Worm (Caenorhabditis elegans) whole organism, young adult: ENCODE data around the gene C06H2.2.
A peak's percentile ranks its signal among the peaks of the same experiment; 100 is the strongest.

Experiments used
- F10E7.11 ChIP-seq: sonication (generic microtip); optimal IDR thresholded peaks from 2 replicates; lab custom pipeline; 2017; ENCODE audit warnings: mild to moderate bottlenecking, missing genetic modification characterization, moderate library complexity, missing compliant biosample characterization
- F22D6.2 ChIP-seq: sonication (generic microtip); optimal IDR thresholded peaks from 2 replicates; lab custom pipeline; 2016; ENCODE audit warnings: mild to moderate bottlenecking, missing genetic modification characterization, missing compliant biosample characterization
- F23B12.7 ChIP-seq: sonication (generic microtip); optimal IDR thresholded peaks from 2 replicates; lab custom pipeline; 2017; ENCODE audit warnings: missing genetic modification characterization, mild to moderate bottlenecking, missing compliant biosample characterization, antibody characterized with exemption, moderate library complexity; ENCODE audit not compliant: insufficient read depth
- F33H1.4 ChIP-seq: fragments of 200-800 bp; sonication (Bioruptor generic); IDR thresholded peaks from 2 replicates; pipeline ENCODE4 v1.3.6; 2022; ENCODE audit warnings: missing genetic modification reagents, missing genetic modification characterization, missing compliant biosample characterization
- F37B4.10 ChIP-seq: fragments of 200-800 bp; sonication (Bioruptor generic); IDR thresholded peaks from 2 replicates; pipeline ENCODE4 v1.3.6; 2022; ENCODE audit warnings: missing genetic modification characterization, missing compliant biosample characterization
- F39B2.1 ChIP-seq: fragments of 200-800 bp; sonication (Bioruptor generic); IDR thresholded peaks from 2 replicates; pipeline ENCODE4 v1.3.6; 2022; ENCODE audit warnings: missing genetic modification reagents, missing genetic modification characterization, missing compliant biosample characterization
- F49E8.2 ChIP-seq: sonication (generic microtip); optimal IDR thresholded peaks from 3 replicates; lab custom pipeline; 2017; ENCODE audit warnings: missing genetic modification characterization, mild to moderate bottlenecking, missing compliant biosample characterization, antibody characterized with exemption, moderate library complexity; ENCODE audit not compliant: insufficient read depth
- F52B5.7 ChIP-seq: sonication (generic microtip); optimal IDR thresholded peaks from 2 replicates; lab custom pipeline; 2016; ENCODE audit warnings: mild to moderate bottlenecking, missing genetic modification characterization, missing compliant biosample characterization
- Y79H2A.3 ChIP-seq: fragments of 200-800 bp; sonication (Bioruptor generic); conservative IDR thresholded peaks from 2 replicates; pipeline ENCODE4 v1.3.6; 2022; ENCODE audit warnings: missing genetic modification reagents, missing genetic modification characterization, missing compliant biosample characterization
- ama-1 ChIP-seq, 3 experiments: fragments of 150-350 bp in 1 of 3; sonication (generic microtip) in 2 of 3; optimal IDR thresholded peaks; 2 replicates each; lab custom pipeline; 2014 to 2018; ENCODE audit warnings: missing biosample characterization in 2 of 3, missing genetic modification characterization in 2 of 3, missing genetic modification reagents in 2 of 3
- aptf-3 ChIP-seq: fragments of 200-800 bp; sonication (Bioruptor generic); IDR thresholded peaks from 2 replicates; pipeline ENCODE4 v1.3.6; 2022; ENCODE audit warnings: missing genetic modification characterization, missing compliant biosample characterization
- attf-5 ChIP-seq: fragments of 200-800 bp; sonication (Bioruptor generic); optimal IDR thresholded peaks from 2 replicates; lab custom pipeline; 2018; ENCODE audit warnings: mild to moderate bottlenecking, missing genetic modification characterization, missing compliant biosample characterization
- egl-44 ChIP-seq: fragments of 200-800 bp; sonication (Bioruptor generic); IDR thresholded peaks from 2 replicates; pipeline ENCODE4 v1.3.6; 2022; ENCODE audit warnings: missing genetic modification reagents, missing genetic modification characterization, missing compliant biosample characterization
- ets-4 ChIP-seq: fragments of 200-800 bp; sonication (Bioruptor generic); optimal IDR thresholded peaks from 2 replicates; lab custom pipeline; 2018; ENCODE audit warnings: mild to moderate bottlenecking, missing genetic modification characterization, missing compliant biosample characterization
- gei-17 ChIP-seq: fragments of 200-800 bp; sonication (Bioruptor generic); optimal IDR thresholded peaks from 2 replicates; lab custom pipeline; 2018; ENCODE audit warnings: mild to moderate bottlenecking, missing genetic modification characterization, missing compliant biosample characterization
- lsl-1 ChIP-seq: fragments of 200-800 bp; sonication (Bioruptor generic); optimal IDR thresholded peaks from 2 replicates; lab custom pipeline; 2018; ENCODE audit warnings: mild to moderate bottlenecking, missing genetic modification characterization, moderate library complexity, missing compliant biosample characterization
- madf-3 ChIP-seq: fragments of 200-800 bp; sonication (Bioruptor generic); IDR thresholded peaks from 2 replicates; pipeline ENCODE4 v1.3.6; 2022; ENCODE audit warnings: missing genetic modification reagents, missing genetic modification characterization, missing compliant biosample characterization
- madf-6 ChIP-seq: fragments of 200-800 bp; sonication (Bioruptor generic); IDR thresholded peaks from 2 replicates; pipeline ENCODE4 v1.3.6; 2022; ENCODE audit warnings: missing genetic modification reagents, missing genetic modification characterization, missing compliant biosample characterization
- madf-8 ChIP-seq: fragments of 200-800 bp; sonication (Bioruptor generic); conservative IDR thresholded peaks from 2 replicates; pipeline ENCODE4 v1.3.6; 2022; ENCODE audit warnings: missing genetic modification reagents, missing genetic modification characterization, missing compliant biosample characterization
- mcd-1 ChIP-seq: fragments of 200-800 bp; sonication (Bioruptor generic); IDR thresholded peaks from 2 replicates; pipeline ENCODE4 v1.3.6; 2022; ENCODE audit warnings: missing genetic modification reagents, missing genetic modification characterization, missing compliant biosample characterization
- nfyb-1 ChIP-seq: fragments of 200-800 bp; sonication (Bioruptor generic); IDR thresholded peaks from 2 replicates; pipeline ENCODE4 v1.3.6; 2022; ENCODE audit warnings: missing genetic modification reagents, missing genetic modification characterization, missing compliant biosample characterization
- nhr-179 ChIP-seq: sonication (generic microtip); optimal IDR thresholded peaks from 2 replicates; lab custom pipeline; 2016; ENCODE audit warnings: mild to moderate bottlenecking, missing genetic modification characterization, missing compliant biosample characterization
- nhr-27 ChIP-seq: fragments of 200-800 bp; sonication (Bioruptor generic); optimal IDR thresholded peaks from 2 replicates; lab custom pipeline; 2018; ENCODE audit warnings: mild to moderate bottlenecking, missing genetic modification characterization, moderate library complexity, missing compliant biosample characterization
- repo-1 ChIP-seq: sonication (generic microtip); optimal IDR thresholded peaks from 2 replicates; lab custom pipeline; 2017; ENCODE audit warnings: mild to moderate bottlenecking, missing genetic modification characterization, missing compliant biosample characterization
- snpc-4 ChIP-seq, 5 experiments: fragments of 150-350 bp in 1 of 5; sonication (generic microtip) in 4 of 5; optimal IDR thresholded peaks; 2 replicates each; lab custom pipeline; 2014 to 2018; ENCODE audit warnings: missing genetic modification characterization in 5 of 5, missing biosample characterization in 3 of 5, antibody characterized with exemption in 2 of 5, mild to moderate bottlenecking in 2 of 5, missing compliant biosample characterization in 2 of 5, missing genotype in 2 of 5, moderate library complexity in 2 of 5, missing genetic modification reagents in 1 of 5
- unc-130 ChIP-seq: sonication (generic microtip); optimal IDR thresholded peaks from 2 replicates; lab custom pipeline; 2016; ENCODE audit warnings: missing genetic modification reagents, missing genetic modification characterization, missing compliant biosample characterization
- zim-3 ChIP-seq: sonication (generic microtip); optimal IDR thresholded peaks from 2 replicates; lab custom pipeline; 2017; ENCODE audit warnings: mild to moderate bottlenecking, missing genetic modification characterization, moderate library complexity, missing compliant biosample characterization
- ztf-26 ChIP-seq: sonication (generic microtip); optimal IDR thresholded peaks from 2 replicates; lab custom pipeline; 2017; ENCODE audit warnings: missing genetic modification characterization, missing compliant biosample characterization

Gene C06H2.2

ce11 chrV:11141179-11141578 is 16.2 kb downstream of the C06H2.2 start, which contains the start of gene folt-1:
Gene folt-1, plus strand, starts transcription at chrV:11141479.
- TF ChIP-seq madf-6 (GFP tag; lab: Robert Waterston, UW) = no peak
- TF ChIP-seq F22D6.2 (tag; lab: Kevin White, UChicago) = no peak

ce11 chrV:11144694-11145093 is 19.7 kb downstream of the C06H2.2 start, which contains the start of gene C06H2.7:
Gene C06H2.7, minus strand, starts transcription at chrV:11144794.
- TF ChIP-seq ama-1 (optimal IDR thresholded peaks at IDR 0.05; lab: Kevin White, UChicago) (no peak), ama-1 (GFP tag; optimal IDR thresholded peaks at IDR 0.05; lab: Kevin White, UChicago) (no peak), nhr-179 (tag; lab: Kevin White, UChicago) (no peak), madf-8 (GFP tag; lab: Robert Waterston, UW) (no peak), attf-5 (GFP tag; lab: Kevin White, UChicago) (no peak), lsl-1 (GFP tag; lab: Kevin White, UChicago) (no peak), unc-130 (GFP tag; lab: Kevin White, UChicago) (no peak), F39B2.1 (GFP tag; lab: Robert Waterston, UW) (no peak), gei-17 (GFP tag; lab: Kevin White, UChicago) (no peak), snpc-4 (GFP tag; optimal IDR thresholded peaks at IDR 0.05; lab: Kevin White, UChicago) (no peak), snpc-4 (tag; optimal IDR thresholded peaks at IDR 0.05; lab: Kevin White, UChicago) (no peak), zim-3 (tag; lab: Kevin White, UChicago) (no peak), ets-4 (GFP tag; lab: Kevin White, UChicago) (no peak), F10E7.11 (tag; lab: Kevin White, UChicago) (no peak), nfyb-1 (GFP tag; lab: Robert Waterston, UW) (no peak), F37B4.10 (GFP tag; lab: Robert Waterston, UW) (no peak)

- TF ChIP-seq Y79H2A.3 (GFP tag; lab: Robert Waterston, UW) = no peak
- peak; percentile 34; the same call in 1 of the 2 replicates for TF ChIP-seq mcd-1 (GFP tag; lab: Robert Waterston, UW)
- no peak for TF ChIP-seq gei-17 (GFP tag; lab: Kevin White, UChicago)
- TF ChIP-seq F49E8.2 (tag; lab: Kevin White, UChicago) = no peak
- TF ChIP-seq repo-1 = peak; percentile 17
- no peak for TF ChIP-seq F52B5.7 (tag; lab: Kevin White, UChicago)
- TF ChIP-seq ama-1 (optimal IDR thresholded peaks at IDR 0.05; lab: Kevin White, UChicago) = peak; percentile 71
- no peak for TF ChIP-seq ama-1 (GFP tag; optimal IDR thresholded peaks at IDR 0.05; lab: Kevin White, UChicago)
- no peak for TF ChIP-seq F23B12.7
These were observed 22.1 kb downstream of the C06H2.2 start, which contains the start of the genes T19C4.24 and nlp-33 for ce11 chrV:11146958-11147779. Gene T19C4.24, minus strand, starts transcription at chrV:11147008. Gene nlp-33, plus strand, starts transcription at chrV:11147346.

- peak; percentile 53 for TF ChIP-seq ztf-26 (tag; lab: Kevin White, UChicago)
- TF ChIP-seq F33H1.4 (GFP tag; lab: Robert Waterston, UW) = no peak
- no peak for TF ChIP-seq F23B12.7
- no peak for TF ChIP-seq nhr-27 (tag; lab: Kevin White, UChicago)
- TF ChIP-seq nfyb-1 (GFP tag; lab: Robert Waterston, UW) = 0 out of 2 replicates have a peak, but pooled peaks have one; percentile 30
- TF ChIP-seq madf-3 (GFP tag; lab: Robert Waterston, UW) = no peak
- TF ChIP-seq egl-44 = no peak
- no peak for TF ChIP-seq aptf-3 (GFP tag; lab: Robert Waterston, UW)
- TF ChIP-seq ama-1 (optimal IDR thresholded peaks at IDR 0.05; lab: Kevin White, UChicago) = peak; percentile 67
- TF ChIP-seq ama-1 (GFP tag; optimal IDR thresholded peaks at IDR 0.05; lab: Kevin White, UChicago) = no peak
These were observed 22.7 kb downstream of the C06H2.2 start for ce11 chrV:11147780-11148144.
